Fruit fly (Drosophila melanogaster): Measurements from ENCODE around the gene IntS9.

IntS9 gene

DNA sequence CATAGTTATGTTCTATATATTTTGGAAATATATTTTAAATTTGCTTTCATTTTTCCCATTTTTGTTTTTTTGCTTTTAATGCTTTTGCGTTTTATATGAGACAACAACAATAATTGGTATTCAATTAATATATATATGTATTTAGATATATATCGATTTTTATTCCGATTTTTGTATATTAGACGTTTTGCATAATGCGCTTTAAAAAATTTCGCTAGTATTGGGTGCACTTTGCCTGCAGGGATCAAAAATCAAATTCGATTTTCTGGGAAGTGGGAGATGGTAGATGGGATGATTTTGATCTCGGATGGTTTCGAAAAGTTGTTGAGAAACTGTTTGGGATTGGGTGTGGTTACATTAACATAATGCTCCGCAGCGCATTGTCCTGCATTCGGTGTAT is 32.4 kb upstream of the IntS9 start, which contains the start of gene CG5157:
Gene CG5157 (minus strand): TSS at position 101 of the 400 bp plus-strand sequence.
- TF ChIP-seq CTCF (optimal IDR thresholded peaks at IDR 0.05), result no peak
- no peak for TF ChIP-seq CG8478 (optimal IDR thresholded peaks at IDR 0.05)

- no peak for TF ChIP-seq CG8478 (optimal IDR thresholded peaks at IDR 0.05)
Measured at dm6 chr3L:16136819-16137553, 31.6 kb upstream of the IntS9 start.

- no peak for TF ChIP-seq CG8478 (optimal IDR thresholded peaks at IDR 0.05)
- TF ChIP-seq CTCF (optimal IDR thresholded peaks at IDR 0.05), result no peak
Measured at dm6 chr3L:16132067-16132418, 26.6 kb upstream of the IntS9 start.

dm6 chr3L:16131264-16132066 is 26.0 kb upstream of the IntS9 start, which contains the start of the genes Trs20 and elg1:
Gene Trs20 (minus strand): TSS chr3L:16131632.
Gene elg1 (plus strand): TSS chr3L:16132028.
- TF ChIP-seq CTCF (optimal IDR thresholded peaks at IDR 0.05) (no peak), CG8478 (optimal IDR thresholded peaks at IDR 0.05) (no peak)

DNA sequence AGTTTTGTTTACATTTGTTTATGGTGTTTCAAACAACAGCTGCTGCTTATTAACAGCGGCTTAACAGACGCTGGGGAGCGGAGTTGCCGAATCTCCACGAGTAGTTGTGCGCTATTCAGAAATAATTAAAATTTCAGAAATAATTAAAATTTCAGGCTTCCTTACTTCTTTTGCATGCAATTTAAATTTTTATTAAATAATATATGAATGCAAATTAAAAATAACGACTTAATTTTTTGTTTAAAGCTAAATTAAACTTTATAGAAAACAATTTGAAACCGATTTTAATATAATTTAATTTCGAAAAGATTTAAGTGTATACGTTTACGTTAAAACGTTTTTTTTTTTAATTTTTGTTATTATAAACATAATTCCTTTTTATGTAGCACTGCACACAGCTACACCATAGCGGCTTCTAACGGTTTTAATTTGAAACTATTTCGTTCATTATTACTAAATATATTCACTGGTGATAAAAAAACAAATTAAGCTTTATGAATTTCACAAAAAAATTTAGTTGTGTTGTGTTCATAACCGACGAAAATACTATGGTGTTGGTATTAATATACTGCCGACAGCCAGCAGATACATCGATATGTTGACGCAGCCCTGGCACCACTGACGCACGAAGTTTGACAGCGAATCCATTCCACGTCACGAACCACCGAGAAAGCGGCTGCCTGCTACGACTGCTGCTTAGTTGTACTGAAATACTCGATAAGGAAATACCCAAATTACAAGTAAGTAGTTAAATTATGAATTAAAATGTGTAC is 23.7 kb upstream of the IntS9 start, which contains the start of gene SsRbeta:
Gene SsRbeta (plus strand): TSS at position 645 of the 773 bp plus-strand sequence.
- TF ChIP-seq CG8478 (optimal IDR thresholded peaks at IDR 0.05) (no peak), CTCF (optimal IDR thresholded peaks at IDR 0.05) (peak in 1 of 2 experiments; percentile 35)

DNA sequence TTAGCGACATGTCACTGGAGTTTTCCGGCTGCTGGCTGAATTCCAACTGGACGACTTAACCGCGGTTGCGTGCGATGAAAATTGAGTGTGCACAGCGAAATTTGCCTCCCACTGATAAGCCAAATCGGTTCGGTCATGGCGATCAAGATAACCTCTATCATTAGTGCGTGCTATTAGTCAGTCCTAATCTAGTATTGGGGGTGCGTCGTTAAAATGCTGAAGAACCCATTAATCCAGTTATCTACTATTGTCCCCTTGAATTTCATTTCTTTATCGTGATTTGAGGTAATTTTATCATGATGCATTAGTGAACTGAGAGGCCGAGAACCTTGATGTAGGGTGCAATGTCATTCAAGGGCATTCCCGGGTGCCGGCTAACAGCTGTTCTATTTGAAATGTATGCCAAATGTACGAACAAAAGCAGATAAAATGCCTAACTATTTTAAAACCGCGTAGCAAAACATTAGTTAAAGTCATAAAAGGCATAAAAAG is 23.1 kb upstream of the IntS9 start, which contains the start of gene Pgm1:
Gene Pgm1 (minus strand): TSS at position 51 of the 492 bp plus-strand sequence.
- TF ChIP-seq CTCF (optimal IDR thresholded peaks at IDR 0.05) (no peak), CG8478 (optimal IDR thresholded peaks at IDR 0.05) (no peak)

- TF ChIP-seq CG8478 (optimal IDR thresholded peaks at IDR 0.05), result no peak
- TF ChIP-seq CTCF (optimal IDR thresholded peaks at IDR 0.05), result no peak
Measured at dm6 chr3L:16121791-16122190, 16.4 kb upstream of the IntS9 start, which contains the start of gene Strump. Gene Strump (plus strand): TSS chr3L:16122002.

- TF ChIP-seq CG8478 (optimal IDR thresholded peaks at IDR 0.05) (no peak), CTCF (optimal IDR thresholded peaks at IDR 0.05) (peak in 1 of 2 experiments; percentile 13)
Measured at dm6 chr3L:16113607-16114337, 8.3 kb upstream of the IntS9 start.

DNA sequence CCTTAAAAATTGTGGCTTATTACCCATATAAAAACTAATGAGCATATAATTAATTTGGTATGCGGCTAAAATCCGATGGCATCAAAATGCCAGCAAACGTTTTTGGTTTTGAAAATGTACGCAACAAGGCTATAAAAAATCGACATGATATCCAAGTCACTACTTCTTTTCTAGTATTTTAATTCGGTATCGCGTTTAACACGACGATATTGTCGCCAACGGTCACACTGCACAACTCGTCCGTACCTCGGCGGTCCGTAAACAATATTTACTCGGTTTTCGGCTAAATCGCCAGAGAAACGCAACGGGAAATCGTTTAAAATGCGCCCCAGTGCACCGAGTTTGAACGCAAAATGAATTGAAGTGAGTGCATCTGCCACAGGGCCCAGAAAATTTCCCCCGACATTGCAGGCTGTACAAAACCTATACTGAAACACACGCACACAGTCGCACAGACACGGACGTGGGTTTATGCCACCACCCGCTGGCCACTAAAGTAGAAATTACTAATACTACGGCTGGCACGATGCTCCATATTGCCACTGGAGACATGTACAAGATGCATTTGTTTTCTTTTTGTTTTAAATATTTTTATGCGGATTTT is 7.7 kb upstream of the IntS9 start, which contains the start of gene Taf4:
Gene Taf4 (plus strand): TSS at position 210 of the 604 bp plus-strand sequence.
- TF ChIP-seq CTCF (optimal IDR thresholded peaks at IDR 0.05), result peak in 1 of 2 experiments; percentile 1
- TF ChIP-seq CG8478 (optimal IDR thresholded peaks at IDR 0.05), result no peak

- TF ChIP-seq CG8478 (optimal IDR thresholded peaks at IDR 0.05), result no peak
- TF ChIP-seq CTCF (optimal IDR thresholded peaks at IDR 0.05), result no peak
Measured at dm6 chr3L:16112069-16112820, 6.8 kb upstream of the IntS9 start, which contains the start of gene Zn72D. Gene Zn72D (minus strand): TSS chr3L:16112626.

DNA sequence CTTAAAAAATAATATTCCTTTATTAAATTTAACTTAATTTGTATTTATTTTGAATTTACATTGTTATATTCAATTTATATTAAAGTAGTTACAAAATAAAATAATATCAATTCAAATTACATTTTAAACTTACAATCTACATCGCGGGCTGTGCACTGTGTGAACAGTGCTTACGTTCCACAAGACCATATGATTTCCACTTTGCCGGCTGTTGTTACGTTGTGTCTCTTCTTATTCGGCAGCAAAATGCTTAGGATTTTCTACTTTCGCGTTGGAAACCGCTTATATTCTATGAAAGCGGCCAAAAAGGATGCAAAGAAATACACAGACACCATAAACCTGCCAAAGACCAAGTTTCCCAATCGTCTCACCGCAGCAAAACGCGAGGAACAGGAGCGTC is 5.4 kb downstream of the IntS9 start, which contains the start of gene IleRS-m:
Gene IleRS-m (plus strand): TSS at position 222 of the 400 bp plus-strand sequence.
- TF ChIP-seq CG8478 (optimal IDR thresholded peaks at IDR 0.05) (no peak), CTCF (optimal IDR thresholded peaks at IDR 0.05) (no peak)

DNA sequence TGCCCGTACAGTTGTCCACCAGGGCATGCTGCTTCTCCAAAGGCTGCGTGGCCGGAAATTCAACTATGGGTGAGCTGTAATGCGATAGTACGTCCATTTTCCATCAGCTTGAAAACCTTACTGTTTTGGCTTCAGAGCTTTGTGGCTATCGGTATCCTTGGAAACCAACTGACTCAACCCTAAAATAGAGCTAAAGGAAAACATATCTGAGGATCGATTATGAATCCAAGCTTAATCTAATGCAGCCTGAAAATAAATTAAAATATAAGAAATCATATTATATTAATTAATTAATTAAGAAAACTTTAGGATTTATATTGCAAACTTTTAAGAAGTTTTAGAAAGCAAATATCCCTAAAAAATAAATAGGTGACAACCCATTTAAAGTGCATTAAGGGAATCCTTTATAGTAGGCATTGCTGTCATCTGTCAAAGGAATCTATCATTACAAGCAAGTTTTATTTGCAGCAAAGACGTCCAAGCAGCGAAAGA is 8.0 kb downstream of the IntS9 start, which contains the start of the genes CG13074 and ATPsynbetaL:
Gene CG13074 (minus strand): TSS at position 101 of the 492 bp plus-strand sequence.
Gene ATPsynbetaL (plus strand): TSS at position 442 of the 492 bp plus-strand sequence.
- TF ChIP-seq CG8478 (optimal IDR thresholded peaks at IDR 0.05) (no peak), CTCF (optimal IDR thresholded peaks at IDR 0.05) (no peak)
